Fruit fly (Drosophila melanogaster) whole organism, prepupa: ENCODE data around the gene CG3213.

Source experiments
- Blimp-1 ChIP-seq: fragments of 200-800 bp; sonication (Bioruptor generic); optimal IDR thresholded peaks from 3 replicates; lab custom pipeline; 2017; ENCODE audit warnings: missing biosample characterization, missing genetic modification characterization, mild to moderate bottlenecking, moderate library complexity, missing genetic modification reagents
- CG10631 ChIP-seq: fragments of 200-800 bp; sonication (Bioruptor generic); optimal IDR thresholded peaks from 2 replicates; lab custom pipeline; 2016; ENCODE audit warnings: missing biosample characterization, missing genetic modification characterization
- CG10669 ChIP-seq: fragments of 200-800 bp; sonication (Bioruptor generic); optimal IDR thresholded peaks from 3 replicates; lab custom pipeline; 2018; ENCODE audit warnings: missing biosample characterization, mild to moderate bottlenecking, missing genetic modification characterization, moderate library complexity
- CG11294 ChIP-seq: fragments of 200-800 bp; sonication (Bioruptor generic); IDR thresholded peaks from 2 replicates; pipeline ENCODE4 v1.3.6; 2022; ENCODE audit warnings: missing biosample characterization, missing genetic modification characterization
- CG11762 ChIP-seq: fragments of 200-800 bp; sonication (Bioruptor generic); optimal IDR thresholded peaks from 3 replicates; lab custom pipeline; 2016; ENCODE audit warnings: missing biosample characterization, missing genetic modification characterization; ENCODE audit not compliant: insufficient read depth
- CG11902 ChIP-seq: fragments of 200-800 bp; sonication (Bioruptor generic); optimal IDR thresholded peaks from 3 replicates; lab custom pipeline; 2016; ENCODE audit warnings: missing biosample characterization, missing genetic modification characterization
- CG1621 ChIP-seq: fragments of 200-800 bp; sonication (Bioruptor generic); optimal IDR thresholded peaks from 3 replicates; lab custom pipeline; 2018; ENCODE audit warnings: missing biosample characterization, mild to moderate bottlenecking, missing genetic modification characterization
- CG16779 ChIP-seq: fragments of 200-800 bp; sonication (Bioruptor generic); optimal IDR thresholded peaks from 3 replicates; lab custom pipeline; 2017; ENCODE audit warnings: missing biosample characterization, mild to moderate bottlenecking, missing genetic modification characterization
- CG31627 ChIP-seq: fragments of 200-800 bp; sonication (Bioruptor generic); optimal IDR thresholded peaks from 3 replicates; lab custom pipeline; 2016; ENCODE audit warnings: missing biosample characterization, missing genetic modification characterization
- CG32006 ChIP-seq: fragments of 200-800 bp; sonication (Bioruptor generic); optimal IDR thresholded peaks from 3 replicates; lab custom pipeline; 2017; ENCODE audit warnings: missing biosample characterization, mild to moderate bottlenecking, missing genetic modification characterization
- CG3919 ChIP-seq: fragments of 200-800 bp; sonication (Bioruptor generic); optimal IDR thresholded peaks from 3 replicates; lab custom pipeline; 2016; ENCODE audit warnings: missing biosample characterization, missing genetic modification characterization
- CG4318 ChIP-seq: fragments of 200-800 bp; sonication (Bioruptor generic); optimal IDR thresholded peaks from 3 replicates; lab custom pipeline; 2017; ENCODE audit warnings: missing biosample characterization, mild to moderate bottlenecking, missing genetic modification characterization
- CG6163 ChIP-seq: fragments of 200-800 bp; sonication (Bioruptor generic); IDR thresholded peaks from 3 replicates; pipeline ENCODE4 v1.3.6; 2022; ENCODE audit warnings: missing biosample characterization, missing genetic modification characterization
- CG6276 ChIP-seq: fragments of 200-800 bp; sonication (Bioruptor generic); optimal IDR thresholded peaks from 2 replicates; lab custom pipeline; 2017; ENCODE audit warnings: missing biosample characterization, mild to moderate bottlenecking, missing genetic modification characterization
- CG6792 ChIP-seq: fragments of 200-800 bp; sonication (Bioruptor generic); optimal IDR thresholded peaks from 3 replicates; lab custom pipeline; 2016; ENCODE audit warnings: missing biosample characterization, missing genetic modification characterization
- CG6854 ChIP-seq: fragments of 200-800 bp; sonication (Bioruptor generic); optimal IDR thresholded peaks from 2 replicates; lab custom pipeline; 2017; ENCODE audit warnings: missing biosample characterization, mild to moderate bottlenecking, missing genetic modification characterization
- CG7368 ChIP-seq: fragments of 200-800 bp; sonication (Bioruptor generic); optimal IDR thresholded peaks from 3 replicates; lab custom pipeline; 2016; ENCODE audit warnings: missing biosample characterization, missing genetic modification characterization
- CG9139 ChIP-seq: fragments of 200-800 bp; sonication (Bioruptor generic); optimal IDR thresholded peaks from 3 replicates; lab custom pipeline; 2017; ENCODE audit warnings: missing biosample characterization, mild to moderate bottlenecking, missing genetic modification characterization
- Eip75B ChIP-seq: fragments of 200-800 bp; sonication (Bioruptor generic); optimal IDR thresholded peaks from 3 replicates; lab custom pipeline; 2016; ENCODE audit warnings: missing biosample characterization, missing genetic modification characterization
- Eip78C ChIP-seq: fragments of 200-800 bp; sonication (Bioruptor generic); peaks from one replicate; lab custom pipeline; 2016; ENCODE audit warnings: missing biosample characterization, missing genetic modification characterization
- Ets21C ChIP-seq: fragments of 200-800 bp; sonication (Bioruptor generic); optimal IDR thresholded peaks from 3 replicates; lab custom pipeline; 2016; ENCODE audit warnings: missing biosample characterization, missing genetic modification characterization
- Gug ChIP-seq: fragments of 200-800 bp; sonication (Bioruptor generic); IDR thresholded peaks from 2 replicates; pipeline ENCODE4 v1.3.6; 2022; ENCODE audit warnings: missing biosample characterization, missing genetic modification characterization
- Hr38 ChIP-seq: sonication (Bioruptor generic); optimal IDR thresholded peaks from 2 replicates; lab custom pipeline; 2016; ENCODE audit warnings: missing biosample characterization, missing genetic modification characterization
- Hr39 ChIP-seq: fragments of 200-800 bp; sonication (Bioruptor generic); optimal IDR thresholded peaks from 2 replicates; lab custom pipeline; 2016; ENCODE audit warnings: missing biosample characterization, missing genetic modification characterization
- Hr4 ChIP-seq: fragments of 200-800 bp; sonication (Bioruptor generic); optimal IDR thresholded peaks from 3 replicates; lab custom pipeline; 2016; ENCODE audit warnings: missing biosample characterization, missing genetic modification characterization
- Lpt ChIP-seq: fragments of 200-800 bp; sonication (Bioruptor generic); optimal IDR thresholded peaks from 3 replicates; lab custom pipeline; 2016; ENCODE audit warnings: missing biosample characterization, missing genetic modification characterization
- Met ChIP-seq: fragments of 200-800 bp; sonication (Bioruptor generic); optimal IDR thresholded peaks from 3 replicates; lab custom pipeline; 2016; ENCODE audit warnings: missing biosample characterization, missing genetic modification characterization
- OdsH ChIP-seq: fragments of 200-800 bp; sonication (Bioruptor generic); optimal IDR thresholded peaks from 3 replicates; lab custom pipeline; 2016; ENCODE audit warnings: missing biosample characterization, missing genetic modification characterization
- Smox ChIP-seq: fragments of 200-800 bp; sonication (Bioruptor generic); optimal IDR thresholded peaks from 3 replicates; lab custom pipeline; 2016; ENCODE audit warnings: missing biosample characterization, missing genetic modification characterization
- Sox102F ChIP-seq: fragments of 200-800 bp; sonication (Bioruptor generic); optimal IDR thresholded peaks from 2 replicates; lab custom pipeline; 2016; ENCODE audit warnings: missing biosample characterization, mild to moderate bottlenecking, missing genetic modification characterization
- Sox14 ChIP-seq: fragments of 200-800 bp; sonication (Bioruptor generic); optimal IDR thresholded peaks from 3 replicates; lab custom pipeline; 2016; ENCODE audit warnings: missing biosample characterization, missing genetic modification characterization
- achi ChIP-seq: fragments of 200-800 bp; sonication (Bioruptor generic); optimal IDR thresholded peaks from 3 replicates; lab custom pipeline; 2016; ENCODE audit warnings: missing biosample characterization, missing genetic modification characterization
- acj6 ChIP-seq: fragments of 200-800 bp; sonication (Bioruptor generic); optimal IDR thresholded peaks from 3 replicates; lab custom pipeline; 2016; ENCODE audit warnings: missing biosample characterization, missing genetic modification characterization
- cyc ChIP-seq: fragments of 200-800 bp; sonication (Bioruptor generic); optimal IDR thresholded peaks from 3 replicates; lab custom pipeline; 2016; ENCODE audit warnings: missing biosample characterization, missing genetic modification characterization
- dac ChIP-seq: fragments of 200-800 bp; sonication (Bioruptor generic); optimal IDR thresholded peaks from 2 replicates; lab custom pipeline; 2017; ENCODE audit warnings: missing biosample characterization, mild to moderate bottlenecking, missing genetic modification characterization
- eg ChIP-seq: fragments of 200-800 bp; sonication (Bioruptor generic); IDR thresholded peaks from 3 replicates; pipeline ENCODE4 v1.3.6; 2022; ENCODE audit warnings: missing biosample characterization, missing genetic modification characterization
- fd59A ChIP-seq: fragments of 200-800 bp; sonication (Bioruptor generic); optimal IDR thresholded peaks from 2 replicates; lab custom pipeline; 2017; ENCODE audit warnings: missing biosample characterization, mild to moderate bottlenecking, missing genetic modification characterization, missing genetic modification reagents
- fd85E ChIP-seq: fragments of 200-800 bp; sonication (Bioruptor generic); optimal IDR thresholded peaks from 3 replicates; lab custom pipeline; 2016; ENCODE audit warnings: missing biosample characterization, missing genetic modification characterization
- fkh ChIP-seq: fragments of 200-800 bp; sonication (Bioruptor generic); optimal IDR thresholded peaks from 3 replicates; lab custom pipeline; 2017; ENCODE audit warnings: missing biosample characterization, mild to moderate bottlenecking, missing genetic modification characterization, moderate library complexity
- lz ChIP-seq: fragments of 200-800 bp; sonication (Bioruptor generic); optimal IDR thresholded peaks from 3 replicates; lab custom pipeline; 2016; ENCODE audit warnings: missing biosample characterization, missing genetic modification characterization
- net ChIP-seq: fragments of 200-800 bp; sonication (Bioruptor generic); optimal IDR thresholded peaks from 3 replicates; lab custom pipeline; 2016; ENCODE audit warnings: missing biosample characterization, missing genetic modification characterization
- pdm3 ChIP-seq: fragments of 200-800 bp; sonication (Bioruptor generic); optimal IDR thresholded peaks from 3 replicates; lab custom pipeline; 2016; ENCODE audit warnings: missing biosample characterization, missing genetic modification characterization
- spab ChIP-seq: fragments of 200-800 bp; sonication (Bioruptor generic); optimal IDR thresholded peaks from 2 replicates; lab custom pipeline; 2017; ENCODE audit warnings: missing biosample characterization, mild to moderate bottlenecking, missing genetic modification characterization, missing genetic modification reagents
- svp ChIP-seq: fragments of 200-800 bp; sonication (Bioruptor generic); peaks from one replicate; lab custom pipeline; 2016; ENCODE audit warnings: missing biosample characterization, missing genetic modification characterization
- vri ChIP-seq: fragments of 200-800 bp; sonication (Bioruptor generic); optimal IDR thresholded peaks from 3 replicates; lab custom pipeline; 2016; ENCODE audit warnings: missing biosample characterization, mild to moderate bottlenecking, missing genetic modification characterization

CG3213 gene

dm6 chr2L:3557471-3557870 is 38.0 kb upstream of the CG3213 start (continued):
- peak; percentile 57 for TF ChIP-seq pdm3 (GFP tag; lab: Kevin White, UChicago)
- TF ChIP-seq spab (GFP tag; lab: Kevin White, UChicago) = peak; percentile 15
- TF ChIP-seq CG4318 (GFP tag; lab: Kevin White, UChicago) = peak; percentile 18
- TF ChIP-seq CG3919 (GFP tag; lab: Kevin White, UChicago) = peak; percentile 59
- no peak for TF ChIP-seq CG11902
- TF ChIP-seq CG6276 (GFP tag; lab: Kevin White, UChicago) = peak; percentile 15
- no peak for TF ChIP-seq CG11762
- peak; percentile 35 for TF ChIP-seq OdsH
- peak; percentile 55 for TF ChIP-seq Hr4 (GFP tag; lab: Kevin White, UChicago)
- no peak for TF ChIP-seq Ets21C (GFP tag; lab: Kevin White, UChicago)
- no peak for TF ChIP-seq Blimp-1 (GFP tag; lab: Kevin White, UChicago)
- TF ChIP-seq CG32006 = peak; percentile 49

DNA sequence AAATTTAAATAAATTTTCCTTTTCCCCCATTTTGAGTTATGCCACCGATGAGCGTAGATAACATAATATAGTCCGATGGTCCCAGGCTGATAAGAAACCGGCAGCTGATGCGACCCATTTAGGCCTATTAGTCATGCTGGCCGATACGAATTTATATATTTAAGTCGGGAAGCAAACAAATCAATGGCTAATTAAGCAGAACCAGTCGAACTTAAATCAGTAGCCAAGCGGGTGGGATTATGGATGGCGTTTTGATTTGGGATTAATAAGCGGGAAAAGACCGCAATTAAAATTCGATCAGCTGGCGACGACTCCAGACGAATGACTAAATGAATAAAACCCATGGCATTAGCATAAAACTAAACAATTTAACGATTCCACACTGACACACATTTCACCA is 37.5 kb upstream of the CG3213 start:
- no peak for TF ChIP-seq dac
- no peak for TF ChIP-seq OdsH
- TF ChIP-seq CG31627 (GFP tag; lab: Kevin White, UChicago) = no peak
- TF ChIP-seq Met (GFP tag; lab: Kevin White, UChicago) = no peak
- TF ChIP-seq CG3919 (GFP tag; lab: Kevin White, UChicago) = no peak
- no peak for TF ChIP-seq cyc (GFP tag; lab: Kevin White, UChicago)
- no peak for TF ChIP-seq fkh
- no peak for TF ChIP-seq Lpt (GFP tag; lab: Kevin White, UChicago)
- no peak for TF ChIP-seq vri (GFP tag; lab: Kevin White, UChicago)
- no peak for TF ChIP-seq Sox102F
- TF ChIP-seq Smox = no peak
- no peak for TF ChIP-seq CG10669 (GFP tag; lab: Kevin White, UChicago)
- TF ChIP-seq CG11294 = no peak
- no peak for TF ChIP-seq CG6792 (GFP tag; lab: Kevin White, UChicago)
- no peak for TF ChIP-seq Hr39 (GFP tag; lab: Kevin White, UChicago)
- TF ChIP-seq Hr38 (GFP tag; lab: Kevin White, UChicago) = no peak
- no peak for TF ChIP-seq acj6 (GFP tag; lab: Kevin White, UChicago)

- TF ChIP-seq fd59A (no peak), Eip78C (GFP tag; lab: Kevin White, UChicago) (peak; percentile 45), CG11762 (no peak), CG7368 (no peak), CG4318 (GFP tag; lab: Kevin White, UChicago) (no peak), CG31627 (GFP tag; lab: Kevin White, UChicago) (no peak), cyc (GFP tag; lab: Kevin White, UChicago) (no peak), Hr39 (GFP tag; lab: Kevin White, UChicago) (no peak), svp (peak; percentile 53), Smox (no peak), eg (GFP tag; lab: Robert Waterston, UW) (no peak), achi (no peak)
Measured at dm6 chr2L:3555408-3556058, 36.1 kb upstream of the CG3213 start.

DNA sequence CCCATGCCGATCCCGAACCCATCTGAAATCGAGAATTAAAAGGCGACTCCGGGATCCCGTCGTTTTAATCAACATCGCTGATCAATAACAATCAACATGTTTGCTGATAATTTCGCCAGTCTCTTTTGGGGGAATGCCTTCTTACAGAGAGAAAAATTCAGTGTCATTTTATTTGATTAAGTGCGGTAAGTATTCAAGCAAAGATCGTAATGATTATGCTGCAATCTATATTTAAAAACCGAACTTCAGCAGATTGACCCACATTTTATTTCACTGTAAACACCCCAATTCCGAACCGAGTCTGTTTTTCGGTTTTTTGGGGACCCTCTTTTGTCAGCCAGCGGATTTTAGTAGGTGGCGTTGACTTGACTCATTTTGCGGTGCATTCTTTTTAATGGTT is 34.5 kb upstream of the CG3213 start:
- TF ChIP-seq CG11902 = peak; percentile 34
- peak; percentile 43 for TF ChIP-seq CG6854 (GFP tag; lab: Kevin White, UChicago)
- TF ChIP-seq cyc (GFP tag; lab: Kevin White, UChicago) = peak; percentile 61
- TF ChIP-seq Met (GFP tag; lab: Kevin White, UChicago) = peak; percentile 73
- TF ChIP-seq Eip75B = peak; percentile 37
- no peak for TF ChIP-seq CG6163 (GFP tag; lab: Robert Waterston, UW)
- TF ChIP-seq lz (GFP tag; lab: Kevin White, UChicago) = peak; percentile 72
- TF ChIP-seq pdm3 (GFP tag; lab: Kevin White, UChicago) = peak; percentile 41
- no peak for TF ChIP-seq Gug
- TF ChIP-seq CG1621 = no peak
- peak; percentile 26 for TF ChIP-seq acj6 (GFP tag; lab: Kevin White, UChicago)
- no peak for TF ChIP-seq OdsH
- peak; percentile 67 for TF ChIP-seq Smox
- no peak for TF ChIP-seq CG6276 (GFP tag; lab: Kevin White, UChicago)
- peak; percentile 50 for TF ChIP-seq Blimp-1 (GFP tag; lab: Kevin White, UChicago)
- TF ChIP-seq CG16779 (tag; lab: Kevin White, UChicago) = no peak
- TF ChIP-seq net (GFP tag; lab: Kevin White, UChicago) = no peak
- peak; percentile 23 for TF ChIP-seq Sox14 (GFP tag; lab: Kevin White, UChicago)
- no peak for TF ChIP-seq CG4318 (GFP tag; lab: Kevin White, UChicago)
- no peak for TF ChIP-seq fd85E (GFP tag; lab: Kevin White, UChicago)
- TF ChIP-seq achi = peak; percentile 30
- TF ChIP-seq CG9139 (GFP tag; lab: Kevin White, UChicago) = no peak
- TF ChIP-seq CG6792 (GFP tag; lab: Kevin White, UChicago) = peak; percentile 43
- no peak for TF ChIP-seq CG10631 (GFP tag; lab: Kevin White, UChicago)
- TF ChIP-seq CG31627 (GFP tag; lab: Kevin White, UChicago) = peak; percentile 76
- TF ChIP-seq CG7368 = peak; percentile 36
